Fruit fly (Drosophila melanogaster): ENCODE results near the gene Cpr64Ac.

Gene Cpr64Ac

dm6 chr3L:4233603-4234277 lies 21.0 kb upstream of the Cpr64Ac start (continued):
- TF ChIP-seq NC2β (GFP tag; optimal IDR thresholded peaks at IDR 0.05) (no peak), Asciz (GFP tag; optimal IDR thresholded peaks at IDR 0.05) (no peak), grau (tag; optimal IDR thresholded peaks at IDR 0.05) (no peak), vvl (GFP tag; IDR thresholded peaks at IDR 0.05) (peak; percentile 57), tin (GFP tag; optimal IDR thresholded peaks at IDR 0.05) (no peak), CG13894 (tag; optimal IDR thresholded peaks at IDR 0.05) (no peak), CG30020 (tag; optimal IDR thresholded peaks at IDR 0.05) (no peak), CG10462 (GFP tag; optimal IDR thresholded peaks at IDR 0.05) (no peak), CG17802 (tag; optimal IDR thresholded peaks at IDR 0.05) (no peak), z (GFP tag; IDR thresholded peaks at IDR 0.05) (peak; percentile 89), Nf-YA (GFP tag; IDR thresholded peaks at IDR 0.05) (no peak), CG15696 (tag; optimal IDR thresholded peaks at IDR 0.05) (no peak), hb (GFP tag; IDR thresholded peaks at IDR 0.05; ENCODE audit: partially characterized antibody) (no peak), ato (GFP tag; IDR thresholded peaks at IDR 0.05; ENCODE audit: partially characterized antibody) (no peak), sd (tag; optimal IDR thresholded peaks at IDR 0.05) (no peak), onecut (GFP tag; IDR thresholded peaks at IDR 0.05) (peak; percentile 65), Dbx (GFP tag; IDR thresholded peaks at IDR 0.05) (no peak), her (GFP tag; optimal IDR thresholded peaks at IDR 0.05) (no peak), sens-2 (GFP tag; IDR thresholded peaks at IDR 0.05) (no peak), Bdp1 (GFP tag; optimal IDR thresholded peaks at IDR 0.05) (no peak), CG17912 (GFP tag; optimal IDR thresholded peaks at IDR 0.05) (no peak), HLH4C (GFP tag; IDR thresholded peaks at IDR 0.05; ENCODE audit: partially characterized antibody) (no peak), cwo (GFP tag; optimal IDR thresholded peaks at IDR 0.05) (no peak), gsb-n (tag; optimal IDR thresholded peaks at IDR 0.05) (no peak), cg (GFP tag; optimal IDR thresholded peaks at IDR 0.05) (peak; percentile 94), lmd (GFP tag; IDR thresholded peaks at IDR 0.05) (no peak), ro (GFP tag; IDR thresholded peaks at IDR 0.05) (no peak), Mad (GFP tag; optimal IDR thresholded peaks at IDR 0.05) (no peak), Xrp1 (GFP tag; IDR thresholded peaks at IDR 0.05) (no peak), CG10543 (GFP tag; optimal IDR thresholded peaks at IDR 0.05) (peak; percentile 8), bcd (GFP tag; optimal IDR thresholded peaks at IDR 0.05) (no peak), Atf3 (GFP tag; optimal IDR thresholded peaks at IDR 0.05) (no peak), CG8765 (GFP tag; IDR thresholded peaks at IDR 0.05) (no peak), E2f1 (GFP tag; IDR thresholded peaks at IDR 0.05) (no peak), CG1647 (GFP tag; optimal IDR thresholded peaks at IDR 0.05) (no peak), Oaz (GFP tag; IDR thresholded peaks at IDR 0.05) (no peak), CG6689 (GFP tag; IDR thresholded peaks at IDR 0.05) (no peak), CoRest (tag; optimal IDR thresholded peaks at IDR 0.05) (no peak), CG12744 (GFP tag; optimal IDR thresholded peaks at IDR 0.05) (no peak), sc (optimal IDR thresholded peaks at IDR 0.05) (no peak), sc (GFP tag; optimal IDR thresholded peaks at IDR 0.05) (no peak), gt (GFP tag; IDR thresholded peaks at IDR 0.05) (no peak), CG6254 (GFP tag; optimal IDR thresholded peaks at IDR 0.05) (no peak), pnt (GFP tag; optimal IDR thresholded peaks at IDR 0.05) (no peak), gce (GFP tag; IDR thresholded peaks at IDR 0.05) (no peak), chif (GFP tag; optimal IDR thresholded peaks at IDR 0.05) (no peak), Taf1 (GFP tag; IDR thresholded peaks at IDR 0.05) (no peak), CG18599 (GFP tag; optimal IDR thresholded peaks at IDR 0.05) (no peak), Rfx (GFP tag; IDR thresholded peaks at IDR 0.05) (no peak), CG15073 (GFP tag; optimal IDR thresholded peaks at IDR 0.05) (no peak), NC2α (GFP tag; optimal IDR thresholded peaks at IDR 0.05) (no peak), crol (GFP tag; IDR thresholded peaks at IDR 0.05) (peak; percentile 30; the same call in 1 of the 2 replicates)

Data from whole organism, embryonic.